Worm (Caenorhabditis elegans) whole organism, young adult: ENCODE data around the gene T28D6.7.
A peak's percentile ranks its signal among the peaks of the same experiment; 100 is the strongest.

ENCODE experiments used
- B0035.1 ChIP-seq: sonication (generic microtip); optimal IDR thresholded peaks from 2 replicates; lab custom pipeline; 2016; ENCODE audit warnings: missing genetic modification characterization, mild to moderate bottlenecking, missing compliant biosample characterization, missing genotype, missing genetic modification reagents
- F52B5.7 ChIP-seq: sonication (generic microtip); optimal IDR thresholded peaks from 2 replicates; lab custom pipeline; 2016; ENCODE audit warnings: mild to moderate bottlenecking, missing genetic modification characterization, missing compliant biosample characterization
- F57C9.4 ChIP-seq: sonication (generic microtip); optimal IDR thresholded peaks from 2 replicates; lab custom pipeline; 2017; ENCODE audit warnings: mild to moderate bottlenecking, missing genetic modification characterization, missing compliant biosample characterization
- Y53G8AR.9 ChIP-seq: fragments of 200-800 bp; sonication (Bioruptor generic); conservative IDR thresholded peaks from 2 replicates; pipeline ENCODE4 v1.3.6; 2022; ENCODE audit warnings: missing genetic modification reagents, missing genetic modification characterization, missing compliant biosample characterization
- Y95B8A.8 ChIP-seq: fragments of 200-800 bp; sonication (Bioruptor generic); IDR thresholded peaks from 2 replicates; pipeline ENCODE4 v1.3.6; 2022; ENCODE audit warnings: missing genetic modification reagents, missing genetic modification characterization, missing compliant biosample characterization
- ZK185.1 ChIP-seq: sonication (generic microtip); optimal IDR thresholded peaks from 2 replicates; lab custom pipeline; 2016; ENCODE audit warnings: mild to moderate bottlenecking, missing genetic modification characterization, missing compliant biosample characterization; ENCODE audit not compliant: poor library complexity, severe bottlenecking
- ama-1 ChIP-seq, 3 experiments: fragments of 150-350 bp in 1 of 3; sonication (generic microtip) in 2 of 3; optimal IDR thresholded peaks; 2 replicates each; lab custom pipeline; 2014 to 2018; ENCODE audit warnings: missing biosample characterization in 2 of 3, missing genetic modification characterization in 2 of 3, missing genetic modification reagents in 2 of 3
- aptf-3 ChIP-seq: fragments of 200-800 bp; sonication (Bioruptor generic); IDR thresholded peaks from 2 replicates; pipeline ENCODE4 v1.3.6; 2022; ENCODE audit warnings: missing genetic modification characterization, missing compliant biosample characterization
- attf-6 ChIP-seq: fragments of 200-800 bp; sonication (Bioruptor generic); IDR thresholded peaks from 2 replicates; pipeline ENCODE4 v1.3.6; 2022; ENCODE audit warnings: missing genetic modification reagents, missing genetic modification characterization, missing compliant biosample characterization
- bed-1 ChIP-seq: fragments of 200-800 bp; sonication (Bioruptor generic); IDR thresholded peaks from 2 replicates; pipeline ENCODE4 v1.3.6; 2022; ENCODE audit warnings: missing genetic modification reagents, missing genetic modification characterization, missing compliant biosample characterization
- ccch-3 ChIP-seq: fragments of 200-800 bp; sonication (Bioruptor generic); optimal IDR thresholded peaks from 2 replicates; lab custom pipeline; 2018; ENCODE audit warnings: mild to moderate bottlenecking, missing genetic modification characterization, missing compliant biosample characterization
- cebp-1 ChIP-seq, 2 experiments: fragments of 200-800 bp in 1 of 2; sonication (Bioruptor generic) in 1 of 2; sonication (generic microtip) in 1 of 2; IDR thresholded peaks in 1 of 2; optimal IDR thresholded peaks in 1 of 2; 2 replicates each; pipeline versions ENCODE4 v1.3.6 to Lab custom; 2017 to 2022; ENCODE audit warnings: missing compliant biosample characterization in 2 of 2, missing genetic modification characterization in 2 of 2, mild to moderate bottlenecking in 1 of 2, missing genetic modification reagents in 1 of 2, moderate library complexity in 1 of 2
- ceh-40 ChIP-seq: fragments of 200-800 bp; sonication (Bioruptor generic); IDR thresholded peaks from 2 replicates; pipeline ENCODE4 v1.3.6; 2022; ENCODE audit warnings: missing genetic modification characterization, missing compliant biosample characterization
- chd-7 ChIP-seq: sonication (generic microtip); optimal IDR thresholded peaks from 2 replicates; lab custom pipeline; 2016; ENCODE audit warnings: mild to moderate bottlenecking, missing genetic modification characterization, moderate library complexity, missing compliant biosample characterization
- die-1 ChIP-seq: sonication (generic microtip); optimal IDR thresholded peaks from 2 replicates; lab custom pipeline; 2016; ENCODE audit warnings: missing genotype, mild to moderate bottlenecking, missing genetic modification characterization, missing compliant biosample characterization
- dpff-1 ChIP-seq: sonication (generic microtip); optimal IDR thresholded peaks from 2 replicates; lab custom pipeline; 2017; ENCODE audit warnings: mild to moderate bottlenecking, missing genetic modification characterization, missing compliant biosample characterization
- egl-44 ChIP-seq: fragments of 200-800 bp; sonication (Bioruptor generic); IDR thresholded peaks from 2 replicates; pipeline ENCODE4 v1.3.6; 2022; ENCODE audit warnings: missing genetic modification reagents, missing genetic modification characterization, missing compliant biosample characterization
- egrh-3 ChIP-seq: fragments of 200-800 bp; sonication (Bioruptor generic); IDR thresholded peaks from 2 replicates; pipeline ENCODE4 v1.3.6; 2022; ENCODE audit warnings: missing genetic modification reagents, missing genetic modification characterization, missing compliant biosample characterization
- hlh-12 ChIP-seq: sonication (generic microtip); optimal IDR thresholded peaks from 2 replicates; lab custom pipeline; 2016; ENCODE audit warnings: missing genetic modification characterization, missing compliant biosample characterization
- hmg-1.2 ChIP-seq: fragments of 200-800 bp; sonication (Bioruptor generic); IDR thresholded peaks from 2 replicates; pipeline ENCODE4 v1.3.6; 2022; ENCODE audit warnings: missing genetic modification reagents, missing genetic modification characterization, missing compliant biosample characterization
- hmg-20 ChIP-seq: fragments of 200-800 bp; sonication (Bioruptor generic); IDR thresholded peaks from 2 replicates; pipeline ENCODE4 v1.3.6; 2022; ENCODE audit warnings: missing genetic modification reagents, missing genetic modification characterization, missing compliant biosample characterization
- hsf-1 ChIP-seq: fragments of 200-800 bp; sonication (Bioruptor generic); IDR thresholded peaks from 2 replicates; pipeline ENCODE4 v1.3.6; 2022; ENCODE audit warnings: missing genetic modification reagents, missing genetic modification characterization, missing compliant biosample characterization
- let-607 ChIP-seq, 2 experiments: fragments of 200-800 bp in 1 of 2; sonication (Bioruptor generic) in 1 of 2; sonication (generic microtip) in 1 of 2; optimal IDR thresholded peaks; 2 replicates each; lab custom pipeline; 2016 to 2018; ENCODE audit warnings: mild to moderate bottlenecking in 2 of 2, missing compliant biosample characterization in 2 of 2, missing genetic modification characterization in 2 of 2, moderate library complexity in 2 of 2, missing genotype in 1 of 2
- lin-26 ChIP-seq: fragments of 200-800 bp; sonication (Bioruptor generic); IDR thresholded peaks from 2 replicates; pipeline ENCODE4 v1.3.6; 2022; ENCODE audit warnings: missing genetic modification reagents, missing genetic modification characterization, missing compliant biosample characterization
- lin-54 ChIP-seq: fragments of 200-800 bp; sonication (Bioruptor generic); optimal IDR thresholded peaks from 2 replicates; lab custom pipeline; 2018; ENCODE audit warnings: mild to moderate bottlenecking, missing genetic modification characterization, missing compliant biosample characterization
- lsl-1 ChIP-seq: fragments of 200-800 bp; sonication (Bioruptor generic); optimal IDR thresholded peaks from 2 replicates; lab custom pipeline; 2018; ENCODE audit warnings: mild to moderate bottlenecking, missing genetic modification characterization, moderate library complexity, missing compliant biosample characterization
- madf-10 ChIP-seq: sonication (generic microtip); optimal IDR thresholded peaks from 2 replicates; lab custom pipeline; 2016; ENCODE audit warnings: mild to moderate bottlenecking, missing genetic modification characterization, missing compliant biosample characterization
- madf-3 ChIP-seq: fragments of 200-800 bp; sonication (Bioruptor generic); IDR thresholded peaks from 2 replicates; pipeline ENCODE4 v1.3.6; 2022; ENCODE audit warnings: missing genetic modification reagents, missing genetic modification characterization, missing compliant biosample characterization
- madf-6 ChIP-seq: fragments of 200-800 bp; sonication (Bioruptor generic); IDR thresholded peaks from 2 replicates; pipeline ENCODE4 v1.3.6; 2022; ENCODE audit warnings: missing genetic modification reagents, missing genetic modification characterization, missing compliant biosample characterization
- mcd-1 ChIP-seq: fragments of 200-800 bp; sonication (Bioruptor generic); IDR thresholded peaks from 2 replicates; pipeline ENCODE4 v1.3.6; 2022; ENCODE audit warnings: missing genetic modification reagents, missing genetic modification characterization, missing compliant biosample characterization
- nfya-1 ChIP-seq: sonication (generic microtip); optimal IDR thresholded peaks from 2 replicates; lab custom pipeline; 2017; ENCODE audit warnings: antibody characterized with exemption, missing compliant biosample characterization, missing genetic modification characterization, borderline replicate concordance; ENCODE audit not compliant: insufficient read depth
- nhr-179 ChIP-seq: sonication (generic microtip); optimal IDR thresholded peaks from 2 replicates; lab custom pipeline; 2016; ENCODE audit warnings: mild to moderate bottlenecking, missing genetic modification characterization, missing compliant biosample characterization
- pha-4 ChIP-seq: fragments of 150-350 bp; sonication (generic microtip); optimal IDR thresholded peaks from 2 replicates; lab custom pipeline; 2014; ENCODE audit warnings: missing biosample characterization, missing genetic modification reagents, missing genetic modification characterization
- repo-1 ChIP-seq: sonication (generic microtip); optimal IDR thresholded peaks from 2 replicates; lab custom pipeline; 2017; ENCODE audit warnings: mild to moderate bottlenecking, missing genetic modification characterization, missing compliant biosample characterization
- snpc-1.3 ChIP-seq: sonication (generic microtip); optimal IDR thresholded peaks from 2 replicates; lab custom pipeline; 2017; ENCODE audit warnings: missing genetic modification characterization, mild to moderate bottlenecking, missing compliant biosample characterization, antibody characterized with exemption, moderate library complexity, missing genotype, missing genetic modification reagents; ENCODE audit not compliant: insufficient read depth
- snpc-3.4 ChIP-seq: sonication (generic microtip); optimal IDR thresholded peaks from 2 replicates; lab custom pipeline; 2017; ENCODE audit warnings: missing genetic modification characterization, mild to moderate bottlenecking, missing compliant biosample characterization, antibody characterized with exemption, moderate library complexity, missing genotype, missing genetic modification reagents
- sptf-2 ChIP-seq: fragments of 200-800 bp; sonication (Bioruptor generic); optimal IDR thresholded peaks from 2 replicates; lab custom pipeline; 2018; ENCODE audit warnings: mild to moderate bottlenecking, missing genetic modification characterization, missing compliant biosample characterization
- zfh-2 ChIP-seq: fragments of 200-800 bp; sonication (Bioruptor generic); conservative IDR thresholded peaks from 2 replicates; pipeline ENCODE4 v1.3.6; 2022; ENCODE audit warnings: missing genetic modification reagents, missing genetic modification characterization, missing compliant biosample characterization
- ztf-25 ChIP-seq: fragments of 200-800 bp; sonication (Bioruptor generic); IDR thresholded peaks from 2 replicates; pipeline ENCODE4 v1.3.6; 2022; ENCODE audit warnings: missing genetic modification reagents, missing genetic modification characterization, missing compliant biosample characterization
- ztf-26 ChIP-seq: sonication (generic microtip); optimal IDR thresholded peaks from 2 replicates; lab custom pipeline; 2017; ENCODE audit warnings: missing genetic modification characterization, missing compliant biosample characterization

The T28D6.7 gene

DNA sequence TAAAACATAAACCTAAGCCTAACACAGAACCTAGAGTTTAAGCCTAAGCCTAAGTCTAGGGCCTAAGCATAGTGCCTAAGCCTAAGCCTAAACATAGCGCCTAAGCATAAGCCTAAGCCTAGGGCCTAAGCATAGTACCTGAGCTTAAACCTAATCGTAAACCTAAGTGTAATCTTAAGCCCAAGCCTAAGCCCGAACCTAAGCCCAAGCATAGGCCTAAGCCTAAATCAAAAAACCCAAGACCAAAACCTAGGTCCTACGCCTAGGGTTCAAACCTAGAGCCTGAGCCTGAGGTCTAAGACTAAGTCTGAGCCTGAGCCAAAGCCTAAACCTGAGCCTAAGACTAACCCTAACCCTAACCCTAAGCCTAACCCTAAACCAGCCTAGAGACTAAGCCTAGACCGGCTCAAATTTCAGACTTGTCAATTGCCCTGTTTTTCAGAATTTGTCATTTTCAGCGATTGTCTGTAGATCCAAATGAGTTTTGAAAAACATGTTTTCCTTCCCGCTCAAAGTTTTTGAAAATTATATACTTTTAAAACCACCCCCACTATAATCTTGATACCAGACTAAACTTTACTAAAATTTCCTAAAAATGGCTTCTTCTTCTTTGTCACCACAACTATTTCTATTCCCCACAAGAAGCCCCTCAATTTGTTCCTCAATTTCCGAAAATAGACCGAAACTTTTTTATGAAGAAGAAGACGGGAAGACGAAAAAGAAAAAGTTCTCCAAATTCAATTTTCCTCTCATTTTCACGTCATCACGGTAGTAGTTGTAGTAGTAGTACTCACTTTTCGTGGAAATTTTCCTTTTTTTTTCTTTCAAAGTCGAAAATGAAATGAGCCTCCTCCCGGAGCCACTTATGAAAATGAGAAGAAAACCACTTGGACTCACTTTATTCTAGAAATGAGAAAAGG is 45.6 kb upstream of the T28D6.7 start:
- TF ChIP-seq madf-3 (GFP tag; lab: Robert Waterston, UW) (no peak), madf-6 (GFP tag; lab: Robert Waterston, UW) (0 out of 2 replicates have a peak, but pooled peaks have one; percentile 10), ztf-25 (GFP tag; lab: Robert Waterston, UW) (no peak), hsf-1 (GFP tag; lab: Robert Waterston, UW) (no peak), egl-44 (GFP tag; lab: Robert Waterston, UW) (0 out of 2 replicates have a peak, but pooled peaks have one; percentile 29)

DNA sequence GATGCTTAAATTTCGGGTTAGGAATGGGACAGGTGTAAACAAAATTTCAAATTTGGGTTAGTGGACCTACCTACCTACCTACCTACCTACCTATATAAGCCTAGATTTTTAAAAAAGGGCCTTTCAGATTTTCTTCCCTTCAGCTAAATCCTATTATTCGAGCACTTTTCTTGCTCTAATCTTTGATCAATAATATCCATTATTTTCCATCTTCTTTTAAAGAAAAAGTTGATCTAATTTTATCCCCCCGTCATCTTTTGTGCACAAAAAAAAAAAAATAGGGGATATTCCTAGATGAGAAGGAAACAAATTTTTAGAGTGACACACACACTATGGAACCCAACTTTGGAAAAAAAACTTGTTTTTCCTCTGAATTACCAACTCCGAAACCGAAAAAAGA is 44.5 kb upstream of the T28D6.7 start:
- TF ChIP-seq egrh-3 (GFP tag; lab: Robert Waterston, UW) (no peak), lin-54 (GFP tag; lab: Kevin White, UChicago) (no peak), hmg-20 (GFP tag; lab: Robert Waterston, UW) (no peak), lin-26 (GFP tag; lab: Robert Waterston, UW) (no peak), let-607 (tag; optimal IDR thresholded peaks at IDR 0.05; lab: Kevin White, UChicago) (no peak), lsl-1 (GFP tag; lab: Kevin White, UChicago) (no peak), Y95B8A.8 (no peak), Y53G8AR.9 (GFP tag; lab: Robert Waterston, UW) (no peak), die-1 (no peak), ccch-3 (GFP tag; lab: Kevin White, UChicago) (no peak), aptf-3 (GFP tag; lab: Robert Waterston, UW) (no peak), dpff-1 (tag; lab: Kevin White, UChicago) (no peak), hsf-1 (GFP tag; lab: Robert Waterston, UW) (no peak)

DNA sequence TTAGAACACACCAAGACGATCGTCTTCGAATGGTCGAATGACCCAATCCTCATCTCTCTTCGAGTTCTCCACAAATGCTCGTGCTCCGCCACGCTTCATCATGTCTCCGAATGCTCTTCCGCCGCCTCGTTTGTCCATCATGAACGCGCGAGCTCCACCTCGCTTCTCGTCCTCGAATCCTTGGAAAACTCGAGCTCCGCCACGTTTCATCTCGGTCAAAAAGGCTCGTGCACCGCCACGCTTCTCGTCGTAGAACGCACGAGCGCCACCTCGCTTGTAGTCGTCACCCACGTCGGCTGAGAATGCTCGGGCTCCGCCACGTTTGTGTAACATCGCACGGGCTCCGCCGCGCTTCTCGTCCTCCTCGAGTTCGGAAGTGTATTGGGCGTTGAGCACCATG is 43.1 kb upstream of the T28D6.7 start:
- TF ChIP-seq chd-7 (tag; lab: Kevin White, UChicago) (peak; percentile 41), bed-1 (GFP tag; lab: Robert Waterston, UW) (0 out of 2 replicates have a peak, but pooled peaks have one; percentile 18), ztf-26 (no peak), egrh-3 (GFP tag; lab: Robert Waterston, UW) (peak; percentile 64), zfh-2 (GFP tag; lab: Robert Waterston, UW) (peak; percentile 95), B0035.1 (tag; lab: Kevin White, UChicago) (no peak), attf-6 (GFP tag; lab: Robert Waterston, UW) (no peak), ZK185.1 (tag; lab: Kevin White, UChicago) (no peak), ama-1 (optimal IDR thresholded peaks at IDR 0.05; lab: Kevin White, UChicago) (no peak), ama-1 (GFP tag; optimal IDR thresholded peaks at IDR 0.05; lab: Kevin White, UChicago) (no peak)
- TF ChIP-seq, all 124 proteins: peak for 4

DNA sequence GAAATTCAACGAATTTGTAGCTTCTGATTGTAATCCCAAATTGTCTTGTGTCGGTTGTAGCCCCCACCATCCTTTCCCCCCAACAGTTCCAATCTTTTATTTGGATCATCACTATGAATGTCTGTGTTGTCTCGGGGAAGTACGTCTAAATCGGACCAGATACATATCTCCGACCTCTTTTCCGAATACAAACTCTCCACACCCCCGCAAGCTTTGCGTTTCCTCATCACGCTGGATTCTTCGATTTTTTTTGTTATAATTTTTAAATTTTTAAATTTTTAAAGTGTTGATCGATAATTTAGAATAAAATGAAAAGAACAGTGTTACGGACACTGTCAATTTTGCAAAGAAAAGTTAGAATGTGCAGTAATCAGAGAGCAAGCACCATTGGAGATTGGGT is 35.6 kb upstream of the T28D6.7 start, which contains the start of gene subs-4:
TSS of gene subs-4 (plus strand) at position 301 of the 400 bp plus-strand sequence.
- TF ChIP-seq lsl-1 (GFP tag; lab: Kevin White, UChicago) (no peak), nhr-179 (tag; lab: Kevin White, UChicago) (no peak), madf-10 (tag; lab: Kevin White, UChicago) (no peak), cebp-1 (GFP tag; IDR thresholded peaks at IDR 0.05; lab: Robert Waterston, UW) (no peak), cebp-1 (tag; optimal IDR thresholded peaks at IDR 0.05; lab: Kevin White, UChicago) (no peak), ama-1 (optimal IDR thresholded peaks at IDR 0.05; lab: Kevin White, UChicago) (no peak), ama-1 (GFP tag; optimal IDR thresholded peaks at IDR 0.05; lab: Kevin White, UChicago) (no peak), repo-1 (tag; lab: Kevin White, UChicago) (no peak), hmg-1.2 (GFP tag; lab: Robert Waterston, UW) (no peak), snpc-3.4 (tag; lab: Kevin White, UChicago) (no peak), pha-4 (tag; lab: Kevin White, UChicago) (no peak), mcd-1 (GFP tag; lab: Robert Waterston, UW) (no peak), nfya-1 (no peak), chd-7 (tag; lab: Kevin White, UChicago) (no peak), F57C9.4 (tag; lab: Kevin White, UChicago) (no peak), F52B5.7 (tag; lab: Kevin White, UChicago) (no peak), hlh-12 (tag; lab: Kevin White, UChicago) (no peak), snpc-1.3 (tag; lab: Kevin White, UChicago) (no peak), ceh-40 (GFP tag; lab: Robert Waterston, UW) (no peak), sptf-2 (GFP tag; lab: Kevin White, UChicago) (no peak), ztf-26 (no peak)
